Worm (Caenorhabditis elegans) whole organism, young adult: ENCODE results near the gene gipc-2.

Experiments
- F10E7.11 ChIP-seq: sonication (generic microtip); optimal IDR thresholded peaks from 2 replicates; lab custom pipeline; 2017; ENCODE audit warnings: mild to moderate bottlenecking, missing genetic modification characterization, moderate library complexity, missing compliant biosample characterization
- ama-1 ChIP-seq, 3 experiments: fragments of 150-350 bp in 1 of 3; sonication (generic microtip) in 2 of 3; optimal IDR thresholded peaks; 2 replicates each; lab custom pipeline; 2014 to 2018; ENCODE audit warnings: missing biosample characterization in 2 of 3, missing genetic modification characterization in 2 of 3, missing genetic modification reagents in 2 of 3
- nhr-27 ChIP-seq: fragments of 200-800 bp; sonication (Bioruptor generic); optimal IDR thresholded peaks from 2 replicates; lab custom pipeline; 2018; ENCODE audit warnings: mild to moderate bottlenecking, missing genetic modification characterization, moderate library complexity, missing compliant biosample characterization
- xnd-1 ChIP-seq: sonication (generic microtip); optimal IDR thresholded peaks from 2 replicates; lab custom pipeline; 2016; ENCODE audit warnings: missing genotype, missing genetic modification reagents, missing genetic modification characterization, missing compliant biosample characterization
- ztf-3 ChIP-seq: fragments of 200-800 bp; sonication (Bioruptor generic); optimal IDR thresholded peaks from 2 replicates; lab custom pipeline; 2018; ENCODE audit warnings: mild to moderate bottlenecking, missing genetic modification characterization, missing compliant biosample characterization

DNA sequence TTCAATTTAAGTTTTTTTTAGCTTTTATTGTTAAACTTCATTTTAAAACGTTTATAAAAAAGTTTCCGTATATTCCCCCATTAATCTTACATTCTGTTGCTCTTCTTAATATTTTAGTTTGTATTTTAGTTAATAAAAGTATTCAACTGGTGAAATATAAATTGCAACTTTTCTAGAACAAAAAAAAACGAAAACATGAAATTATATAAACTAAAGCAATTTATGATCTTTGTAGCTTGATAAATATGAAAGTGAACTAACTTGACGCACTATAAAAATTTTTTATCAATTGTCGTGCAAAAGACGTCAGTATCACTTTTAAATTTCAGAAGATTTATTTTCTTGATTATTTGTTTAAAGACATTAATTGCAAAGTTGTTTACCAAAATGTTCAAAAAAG lies 9.8 kb downstream of the gipc-2 start, which contains the start of gene F44D12.2:
- TF ChIP-seq nhr-27 (tag; lab: Kevin White, UChicago) (no peak), F10E7.11 (tag; lab: Kevin White, UChicago) (no peak), ama-1 (optimal IDR thresholded peaks at IDR 0.05; lab: Kevin White, UChicago) (no peak), ama-1 (GFP tag; optimal IDR thresholded peaks at IDR 0.05; lab: Kevin White, UChicago) (no peak), ztf-3 (no peak), xnd-1 (no peak)
